Fruit fly (Drosophila melanogaster): ENCODE measurements around the gene mRpL1.

DNA sequence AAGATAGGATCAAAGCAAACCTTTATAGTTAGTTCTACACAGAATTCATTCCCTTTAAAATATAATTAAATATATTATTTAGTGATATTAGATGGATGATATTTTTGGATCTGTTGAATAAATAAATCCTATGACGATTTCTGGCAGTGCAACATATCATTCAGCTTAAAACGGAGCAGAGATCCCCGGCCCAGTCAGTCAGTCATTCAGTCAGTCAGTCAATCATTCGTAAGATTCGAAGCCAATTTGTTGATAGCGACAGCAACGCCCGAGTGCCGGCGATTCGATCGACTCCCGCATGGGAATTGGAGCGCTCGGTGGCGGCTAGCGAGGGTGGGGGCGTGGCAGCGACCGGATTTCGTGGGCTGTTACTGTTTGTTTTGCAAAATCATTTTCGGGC lies 21.3 kb upstream of the mRpL1 start:
- no peak for TF ChIP-seq CG8159 (tag; optimal IDR thresholded peaks at IDR 0.05)
- no peak for TF ChIP-seq CG8301 (tag; optimal IDR thresholded peaks at IDR 0.05)

All from whole organism, pupa.